Fruit fly (Drosophila melanogaster) whole organism, embryonic: ENCODE data around the gene CG3277.

ENCODE experiments used
- Atf3 ChIP-seq: fragments of 200-800 bp; sonication (Bioruptor generic); optimal IDR thresholded peaks from 3 replicates; lab custom pipeline; 2016; ENCODE audit warnings: missing biosample characterization, missing genetic modification characterization
- Atf6 ChIP-seq: fragments of 200-800 bp; sonication (Bioruptor generic); IDR thresholded peaks from 2 replicates; pipeline ENCODE4 v1.3.6; 2022; ENCODE audit warnings: missing biosample characterization, missing genetic modification characterization
- Bteb2 ChIP-seq: fragments of 200-800 bp; sonication (Bioruptor generic); optimal IDR thresholded peaks from 2 replicates; lab custom pipeline; 2016; ENCODE audit warnings: missing biosample characterization, missing genetic modification characterization
- CG10543 ChIP-seq: fragments of 200-800 bp; sonication (Bioruptor generic); optimal IDR thresholded peaks from 3 replicates; lab custom pipeline; 2017; ENCODE audit warnings: missing biosample characterization, mild to moderate bottlenecking, missing genetic modification characterization, moderate library complexity
- CG12744 ChIP-seq: fragments of 200-800 bp; sonication (Bioruptor generic); optimal IDR thresholded peaks from 2 replicates; lab custom pipeline; 2016; ENCODE audit warnings: missing biosample characterization, missing genetic modification characterization
- CG12769 ChIP-seq: fragments of 200-800 bp; sonication (Bioruptor generic); optimal IDR thresholded peaks from 2 replicates; lab custom pipeline; 2019; ENCODE audit warnings: missing biosample characterization, mild to moderate bottlenecking, missing genetic modification characterization, moderate library complexity
- CG13424 ChIP-seq: fragments of 200-800 bp; sonication (Bioruptor generic); optimal IDR thresholded peaks from 2 replicates; lab custom pipeline; 2019; ENCODE audit warnings: missing biosample characterization, mild to moderate bottlenecking, missing genetic modification characterization, moderate library complexity
- CG15601 ChIP-seq: fragments of 200-800 bp; sonication (Bioruptor generic); optimal IDR thresholded peaks from 3 replicates; lab custom pipeline; 2019; ENCODE audit warnings: missing biosample characterization, mild to moderate bottlenecking, missing genetic modification characterization, moderate library complexity
- CG1602 ChIP-seq: fragments of 200-800 bp; sonication (Bioruptor generic); optimal IDR thresholded peaks from 3 replicates; lab custom pipeline; 2016; ENCODE audit warnings: missing biosample characterization, missing genetic modification characterization
- CG16813 ChIP-seq: fragments of 200-800 bp; sonication (Bioruptor generic); IDR thresholded peaks from 3 replicates; pipeline ENCODE4 v1.3.6; 2022; ENCODE audit warnings: missing biosample characterization, missing genetic modification characterization; ENCODE audit not compliant: partially characterized antibody
- CG17385 ChIP-seq: fragments of 200-800 bp; sonication (Bioruptor generic); optimal IDR thresholded peaks from 3 replicates; lab custom pipeline; 2018; ENCODE audit warnings: missing biosample characterization, mild to moderate bottlenecking, missing genetic modification characterization
- CG18476 ChIP-seq: fragments of 200-800 bp; sonication (Bioruptor generic); optimal IDR thresholded peaks from 2 replicates; lab custom pipeline; 2016; ENCODE audit warnings: missing biosample characterization, mild to moderate bottlenecking, missing genetic modification characterization
- CG32532 ChIP-seq: fragments of 200-800 bp; sonication (Bioruptor generic); IDR thresholded peaks from 2 replicates; pipeline ENCODE4 v1.3.6; 2022; ENCODE audit warnings: missing biosample characterization, missing genetic modification characterization
- CG42726 ChIP-seq: fragments of 200-800 bp; sonication (Bioruptor generic); IDR thresholded peaks from 2 replicates; pipeline ENCODE4 v1.3.6; 2022; ENCODE audit warnings: missing biosample characterization, missing genetic modification characterization; ENCODE audit not compliant: partially characterized antibody
- CG4328 ChIP-seq: fragments of 200-800 bp; sonication (Bioruptor generic); optimal IDR thresholded peaks from 3 replicates; lab custom pipeline; 2017; ENCODE audit warnings: missing biosample characterization, missing genetic modification reagents, missing genetic modification characterization
- CG5245 ChIP-seq: fragments of 200-800 bp; sonication (Bioruptor generic); optimal IDR thresholded peaks from 3 replicates; lab custom pipeline; 2016; ENCODE audit warnings: missing biosample characterization, missing genetic modification characterization
- CG9215 ChIP-seq: fragments of 200-800 bp; sonication (Bioruptor generic); IDR thresholded peaks from 2 replicates; pipeline ENCODE4 v1.3.6; 2022; ENCODE audit warnings: missing biosample characterization, missing genetic modification characterization
- Dbx ChIP-seq: fragments of 200-800 bp; sonication (Bioruptor generic); IDR thresholded peaks from 3 replicates; pipeline ENCODE4 v1.3.6; 2022; ENCODE audit warnings: missing biosample characterization, missing genetic modification characterization
- Drgx ChIP-seq: fragments of 200-800 bp; sonication (Bioruptor generic); IDR thresholded peaks from 2 replicates; pipeline ENCODE4 v1.3.6; 2022; ENCODE audit warnings: missing biosample characterization, missing genetic modification characterization
- Ets65A ChIP-seq: fragments of 200-800 bp; sonication (Bioruptor generic); peaks from one replicate; lab custom pipeline; 2016; ENCODE audit warnings: missing biosample characterization, missing genetic modification characterization
- GATAe ChIP-seq: fragments of 200-800 bp; sonication (Bioruptor generic); conservative IDR thresholded peaks from 2 replicates; pipeline ENCODE4 v1.3.6; 2022; ENCODE audit warnings: missing biosample characterization, missing genetic modification characterization
- HLH4C ChIP-seq: fragments of 200-800 bp; sonication (Bioruptor generic); IDR thresholded peaks from 3 replicates; pipeline ENCODE4 v1.3.6; 2022; ENCODE audit warnings: missing biosample characterization, missing genetic modification characterization; ENCODE audit not compliant: partially characterized antibody
- HLH54F ChIP-seq: fragments of 200-800 bp; sonication (Bioruptor generic); optimal IDR thresholded peaks from 3 replicates; lab custom pipeline; 2016; ENCODE audit warnings: missing biosample characterization, missing genetic modification characterization
- Hr39 ChIP-seq: fragments of >200 bp; optimal IDR thresholded peaks from 2 replicates; lab custom pipeline; 2017
- Nf-YA ChIP-seq: fragments of 200-800 bp; sonication (Bioruptor generic); IDR thresholded peaks from 2 replicates; pipeline ENCODE4 v1.3.6; 2022; ENCODE audit warnings: missing biosample characterization, missing genetic modification characterization
- NfI ChIP-seq: fragments of 200-800 bp; sonication (Bioruptor generic); optimal IDR thresholded peaks from 3 replicates; lab custom pipeline; 2018; ENCODE audit warnings: missing biosample characterization, mild to moderate bottlenecking, missing genetic modification characterization, moderate library complexity
- Ptx1 ChIP-seq: fragments of 200-800 bp; sonication (Bioruptor generic); IDR thresholded peaks from 2 replicates; pipeline ENCODE4 v1.3.6; 2022; ENCODE audit warnings: missing biosample characterization, missing genetic modification characterization
- Tbp ChIP-seq: fragments of >200 bp; optimal IDR thresholded peaks from 2 replicates; lab custom pipeline; 2018; ENCODE audit warnings: missing biosample characterization, missing genetic modification characterization
- Xrp1 ChIP-seq: fragments of 200-800 bp; sonication (Bioruptor generic); IDR thresholded peaks from 2 replicates; pipeline ENCODE4 v1.3.6; 2022; ENCODE audit warnings: missing biosample characterization, missing genetic modification characterization
- bsh ChIP-seq, 2 experiments: fragments of 200-800 bp; sonication (Bioruptor generic); optimal IDR thresholded peaks; 2 replicates each; lab custom pipeline; 2017 to 2018; ENCODE audit warnings: mild to moderate bottlenecking in 2 of 2, missing biosample characterization in 2 of 2, missing genetic modification characterization in 2 of 2, moderate library complexity in 1 of 2
- chinmo ChIP-seq: fragments of 200-800 bp; sonication (Bioruptor generic); IDR thresholded peaks from 4 replicates; pipeline ENCODE4 v1.3.6; 2022; ENCODE audit warnings: missing biosample characterization, missing genetic modification characterization; ENCODE audit not compliant: partially characterized antibody
- ci ChIP-seq: fragments of 200-800 bp; sonication (Bioruptor generic); IDR thresholded peaks from 3 replicates; pipeline ENCODE4 v1.3.6; 2022; ENCODE audit warnings: missing biosample characterization, missing genetic modification characterization
- crol ChIP-seq: fragments of 200-800 bp; sonication (Bioruptor generic); IDR thresholded peaks from 2 replicates; pipeline ENCODE4 v1.3.6; 2022; ENCODE audit warnings: missing biosample characterization, missing genetic modification characterization
- dmrt99B ChIP-seq: fragments of 200-800 bp; sonication (Bioruptor generic); optimal IDR thresholded peaks from 2 replicates; lab custom pipeline; 2018; ENCODE audit warnings: missing biosample characterization, mild to moderate bottlenecking, missing genetic modification characterization, moderate library complexity
- ems ChIP-seq: fragments of 200-800 bp; sonication (Bioruptor generic); optimal IDR thresholded peaks from 3 replicates; lab custom pipeline; 2016; ENCODE audit warnings: missing biosample characterization, missing genetic modification characterization
- gcm2 ChIP-seq: fragments of 200-800 bp; sonication (Bioruptor generic); optimal IDR thresholded peaks from 2 replicates; lab custom pipeline; 2016; ENCODE audit warnings: missing biosample characterization, missing genetic modification characterization
- hbn ChIP-seq: fragments of 200-800 bp; sonication (Bioruptor generic); IDR thresholded peaks from 2 replicates; pipeline ENCODE4 v1.3.6; 2022; ENCODE audit warnings: missing biosample characterization, missing genetic modification characterization; ENCODE audit not compliant: partially characterized antibody
- hkb ChIP-seq, 2 experiments: fragments of 200-800 bp in 1 of 2; fragments of >200 bp in 1 of 2; sonication (Bioruptor generic) in 1 of 2; IDR thresholded peaks in 1 of 2; optimal IDR thresholded peaks in 1 of 2; 2 replicates each; pipeline versions ENCODE4 v1.3.6 to Lab custom; 2017 to 2022; ENCODE audit warnings: missing biosample characterization in 1 of 2, missing genetic modification characterization in 1 of 2
- kay ChIP-seq: fragments of 200-800 bp; sonication (Bioruptor generic); optimal IDR thresholded peaks from 2 replicates; lab custom pipeline; 2016; ENCODE audit warnings: missing biosample characterization, missing genetic modification characterization
- klu ChIP-seq: fragments of 200-800 bp; sonication (Bioruptor generic); IDR thresholded peaks from 2 replicates; pipeline ENCODE4 v1.3.6; 2022; ENCODE audit warnings: missing biosample characterization, missing genetic modification characterization
- mirr ChIP-seq: fragments of 200-800 bp; sonication (Bioruptor generic); optimal IDR thresholded peaks from 3 replicates; lab custom pipeline; 2018; ENCODE audit warnings: missing biosample characterization, mild to moderate bottlenecking, missing genetic modification characterization
- onecut ChIP-seq: fragments of 200-800 bp; sonication (Bioruptor generic); IDR thresholded peaks from 2 replicates; pipeline ENCODE4 v1.3.6; 2022; ENCODE audit warnings: missing biosample characterization, missing genetic modification characterization
- org-1 ChIP-seq: fragments of 200-800 bp; sonication (Bioruptor generic); optimal IDR thresholded peaks from 2 replicates; lab custom pipeline; 2017; ENCODE audit warnings: missing biosample characterization, missing genetic modification characterization
- prd ChIP-seq, 3 experiments: fragments of >200 bp in 2 of 3; fragments of 200-800 bp in 1 of 3; sonication (Bioruptor generic) in 1 of 3; optimal IDR thresholded peaks in 2 of 3; IDR thresholded peaks in 1 of 3; 2 replicates in 2 of 3; 3 replicates in 1 of 3; pipeline versions ENCODE4 v1.3.6 to Lab custom; 2017 to 2022; ENCODE audit warnings: missing biosample characterization in 1 of 3, missing genetic modification characterization in 1 of 3
- sim ChIP-seq: fragments of 200-800 bp; sonication (Bioruptor generic); IDR thresholded peaks from 2 replicates; pipeline ENCODE4 v1.3.6; 2022; ENCODE audit warnings: missing biosample characterization, missing genetic modification characterization
- slbo ChIP-seq: fragments of 200-800 bp; sonication (Bioruptor generic); IDR thresholded peaks from 2 replicates; pipeline ENCODE4 v1.3.6; 2022; ENCODE audit warnings: missing biosample characterization, missing genetic modification characterization
- stc ChIP-seq: fragments of 200-800 bp; sonication (Bioruptor generic); IDR thresholded peaks from 2 replicates; pipeline ENCODE4 v1.3.6; 2022; ENCODE audit warnings: missing biosample characterization, missing genetic modification characterization
- vvl ChIP-seq: fragments of 200-800 bp; sonication (Bioruptor generic); IDR thresholded peaks from 2 replicates; pipeline ENCODE4 v1.3.6; 2022; ENCODE audit warnings: missing biosample characterization, missing genetic modification characterization
- wor ChIP-seq: fragments of 200-800 bp; sonication (Bioruptor generic); IDR thresholded peaks from 2 replicates; pipeline ENCODE4 v1.3.6; 2022; ENCODE audit warnings: missing biosample characterization, missing genetic modification characterization

CG3277 gene

DNA sequence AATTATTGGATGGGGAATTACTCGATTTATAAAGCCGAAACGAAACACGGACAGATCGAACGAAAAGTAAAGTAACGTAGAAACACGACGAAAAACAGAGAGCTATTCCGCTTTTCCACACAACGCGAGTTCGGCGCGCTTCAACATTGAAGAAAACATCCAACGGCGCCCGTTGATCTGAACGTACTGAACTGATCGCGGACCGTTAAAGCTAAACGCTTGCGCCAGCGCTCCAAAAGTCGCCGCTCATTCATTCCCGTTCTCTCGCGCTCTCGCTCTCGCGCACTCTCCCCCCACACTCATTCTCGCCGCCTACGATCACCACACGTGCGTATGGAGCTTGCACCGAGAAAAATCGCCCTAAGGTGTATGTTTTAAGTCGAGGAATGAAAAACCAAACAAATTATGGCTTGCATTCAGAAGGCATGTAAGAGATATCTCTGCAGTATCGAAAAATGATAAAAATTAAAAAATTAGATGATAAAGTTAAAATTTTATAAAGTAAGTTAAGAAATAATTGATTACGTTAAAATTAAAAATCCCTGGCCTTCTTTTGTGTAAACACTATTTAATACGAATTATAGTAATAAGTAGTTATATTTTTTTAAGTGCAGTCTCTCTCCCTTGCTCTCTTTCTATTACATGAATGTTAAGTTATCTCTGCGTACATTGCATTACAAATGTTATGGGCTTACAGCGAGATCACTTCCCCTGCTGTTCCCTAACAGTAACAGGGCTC is 50.9 kb downstream of the CG3277 start, which contains the start of gene E23 (continued):
- TF ChIP-seq stc (peak; percentile 98), wor (peak; percentile 98), CG42726 (GFP tag; lab: Robert Waterston, UW) (peak; percentile 58), CG15601 (tag; lab: Kevin White, UChicago) (peak; percentile 99), prd (optimal IDR thresholded peaks at IDR 0.05; lab: Kevin White, UChicago) (no peak), prd (GFP tag; IDR thresholded peaks at IDR 0.05; lab: Robert Waterston, UW) (peak; percentile 98), dmrt99B (tag; lab: Kevin White, UChicago) (peak; percentile 99), CG16813 (GFP tag; lab: Robert Waterston, UW) (no peak), Nf-YA (GFP tag; lab: Robert Waterston, UW) (peak; percentile 95), Hr39 (lab: Kevin White, UChicago) (no peak), HLH4C (GFP tag; lab: Robert Waterston, UW) (no peak), CG10543 (GFP tag; lab: Kevin White, UChicago) (peak; percentile 99), Atf3 (peak; percentile 93), CG5245 (peak; percentile 97), Xrp1 (GFP tag; lab: Robert Waterston, UW) (peak; percentile 99), hbn (GFP tag; lab: Robert Waterston, UW) (no peak), sim (GFP tag; lab: Robert Waterston, UW) (peak; percentile 95), CG12744 (GFP tag; lab: Kevin White, UChicago) (peak; percentile 93), org-1 (GFP tag; lab: Kevin White, UChicago) (peak; percentile 99), CG9215 (GFP tag; lab: Robert Waterston, UW) (peak; percentile 95), ems (peak; percentile 95), CG1602 (GFP tag; lab: Kevin White, UChicago) (peak; percentile 99), CG17385 (GFP tag; lab: Kevin White, UChicago) (peak; percentile 98)

- peak; percentile 28; the same call in 1 of the 2 replicates for TF ChIP-seq klu (GFP tag; lab: Robert Waterston, UW)
- no peak for TF ChIP-seq hkb (optimal IDR thresholded peaks at IDR 0.05; lab: Kevin White, UChicago)
- 0 out of 2 replicates have a peak, but pooled peaks have one; percentile 11 for TF ChIP-seq hkb (GFP tag; IDR thresholded peaks at IDR 0.05; lab: Robert Waterston, UW)
- no peak for TF ChIP-seq bsh (GFP tag; optimal IDR thresholded peaks at IDR 0.05; lab: Kevin White, UChicago)
- TF ChIP-seq Bteb2 (GFP tag; lab: Kevin White, UChicago), result no peak
- peak; percentile 74 for TF ChIP-seq crol
- 0 out of 2 replicates have a peak, but pooled peaks have one; percentile 5 for TF ChIP-seq Ptx1 (GFP tag; lab: Robert Waterston, UW)
- TF ChIP-seq CG18476, result no peak
- no peak for TF ChIP-seq Tbp (GFP tag; lab: Kevin White, UChicago)
- TF ChIP-seq gcm2 (GFP tag; lab: Kevin White, UChicago), result no peak
- no peak for TF ChIP-seq Atf6 (GFP tag; lab: Robert Waterston, UW)
- TF ChIP-seq CG12769 (tag; lab: Kevin White, UChicago), result peak; percentile 29
- peak; percentile 28; the same call in 1 of the 3 replicates for TF ChIP-seq ci
- peak; percentile 38; the same call in 1 of the 2 replicates for TF ChIP-seq CG32532
- TF ChIP-seq slbo, result peak; percentile 28; the same call in 1 of the 2 replicates
- TF ChIP-seq CG13424 (tag; lab: Kevin White, UChicago), result no peak
- no peak for TF ChIP-seq NfI (GFP tag; lab: Kevin White, UChicago)
- TF ChIP-seq Dbx (GFP tag; lab: Robert Waterston, UW), result 0 out of 3 replicates have a peak, but pooled peaks have one; percentile 13
- TF ChIP-seq mirr (GFP tag; lab: Kevin White, UChicago), result peak; percentile 11
- TF ChIP-seq kay (GFP tag; lab: Kevin White, UChicago), result no peak
- no peak for TF ChIP-seq vvl (GFP tag; lab: Robert Waterston, UW)
- TF ChIP-seq Drgx (GFP tag; lab: Robert Waterston, UW), result no peak
- peak; percentile 92 for TF ChIP-seq Ets65A (GFP tag; lab: Kevin White, UChicago)
- TF ChIP-seq CG4328 (GFP tag; lab: Kevin White, UChicago), result no peak
- 0 out of 4 replicates have a peak, but pooled peaks have one; percentile 49 for TF ChIP-seq chinmo (GFP tag; lab: Robert Waterston, UW)
- no peak for TF ChIP-seq onecut
- no peak for TF ChIP-seq HLH54F (GFP tag; lab: Kevin White, UChicago)
- TF ChIP-seq CG12744 (GFP tag; lab: Kevin White, UChicago), result no peak
- peak; percentile 54; the same call in 1 of the 2 replicates for TF ChIP-seq GATAe (GFP tag; lab: Robert Waterston, UW)
Observed at dm6 chr2L:3355791-3356190, 51.9 kb downstream of the CG3277 start.
